Fruit fly (Drosophila melanogaster) whole organism, prepupa: ENCODE data around the gene Bem46.
A peak's percentile ranks its signal among the peaks of the same experiment; 100 is the strongest.

ENCODE experiments used
- Blimp-1 ChIP-seq: fragments of 200-800 bp; sonication (Bioruptor generic); optimal IDR thresholded peaks from 3 replicates; lab custom pipeline; 2017; ENCODE audit warnings: missing biosample characterization, missing genetic modification characterization, mild to moderate bottlenecking, moderate library complexity, missing genetic modification reagents
- CG16779 ChIP-seq: fragments of 200-800 bp; sonication (Bioruptor generic); optimal IDR thresholded peaks from 3 replicates; lab custom pipeline; 2017; ENCODE audit warnings: missing biosample characterization, mild to moderate bottlenecking, missing genetic modification characterization
- CG6792 ChIP-seq: fragments of 200-800 bp; sonication (Bioruptor generic); optimal IDR thresholded peaks from 3 replicates; lab custom pipeline; 2016; ENCODE audit warnings: missing biosample characterization, missing genetic modification characterization
- CG6808 ChIP-seq: fragments of 200-800 bp; sonication (Bioruptor generic); optimal IDR thresholded peaks from 3 replicates; lab custom pipeline; 2017; ENCODE audit warnings: missing biosample characterization, missing genetic modification characterization, mild to moderate bottlenecking, moderate library complexity, missing genetic modification reagents
- CG8632 ChIP-seq: fragments of 200-800 bp; sonication (Bioruptor generic); optimal IDR thresholded peaks from 3 replicates; lab custom pipeline; 2016; ENCODE audit warnings: missing biosample characterization, missing genetic modification characterization
- CG9139 ChIP-seq: fragments of 200-800 bp; sonication (Bioruptor generic); optimal IDR thresholded peaks from 3 replicates; lab custom pipeline; 2017; ENCODE audit warnings: missing biosample characterization, mild to moderate bottlenecking, missing genetic modification characterization
- Gug ChIP-seq: fragments of 200-800 bp; sonication (Bioruptor generic); IDR thresholded peaks from 2 replicates; pipeline ENCODE4 v1.3.6; 2022; ENCODE audit warnings: missing biosample characterization, missing genetic modification characterization
- Lpt ChIP-seq: fragments of 200-800 bp; sonication (Bioruptor generic); optimal IDR thresholded peaks from 3 replicates; lab custom pipeline; 2016; ENCODE audit warnings: missing biosample characterization, missing genetic modification characterization
- OdsH ChIP-seq: fragments of 200-800 bp; sonication (Bioruptor generic); optimal IDR thresholded peaks from 3 replicates; lab custom pipeline; 2016; ENCODE audit warnings: missing biosample characterization, missing genetic modification characterization
- Sox15 ChIP-seq: fragments of 200-800 bp; sonication (Bioruptor generic); optimal IDR thresholded peaks from 3 replicates; lab custom pipeline; 2016; ENCODE audit warnings: missing biosample characterization, missing genetic modification characterization
- cyc ChIP-seq: fragments of 200-800 bp; sonication (Bioruptor generic); optimal IDR thresholded peaks from 3 replicates; lab custom pipeline; 2016; ENCODE audit warnings: missing biosample characterization, missing genetic modification characterization
- fkh ChIP-seq: fragments of 200-800 bp; sonication (Bioruptor generic); optimal IDR thresholded peaks from 3 replicates; lab custom pipeline; 2017; ENCODE audit warnings: missing biosample characterization, mild to moderate bottlenecking, missing genetic modification characterization, moderate library complexity
- topi ChIP-seq: fragments of 200-800 bp; sonication (Bioruptor generic); optimal IDR thresholded peaks from 3 replicates; lab custom pipeline; 2016; ENCODE audit warnings: missing biosample characterization, missing genetic modification characterization
- vri ChIP-seq: fragments of 200-800 bp; sonication (Bioruptor generic); optimal IDR thresholded peaks from 3 replicates; lab custom pipeline; 2016; ENCODE audit warnings: missing biosample characterization, mild to moderate bottlenecking, missing genetic modification characterization

dm6 chr2L:2972439-2972936, 15.4 kb upstream of the Bem46 start, which contains the start of the genes Rrp1 and gammaTub23C:
- peak; percentile 82 for TF ChIP-seq Blimp-1 (GFP tag; lab: Kevin White, UChicago)
- TF ChIP-seq CG16779 (tag; lab: Kevin White, UChicago): no peak
- TF ChIP-seq CG6808 (GFP tag; lab: Kevin White, UChicago): peak; percentile 90
- peak; percentile 89 for TF ChIP-seq topi (GFP tag; lab: Kevin White, UChicago)
- TF ChIP-seq OdsH (GFP tag; lab: Kevin White, UChicago): peak; percentile 93
- peak; percentile 89 for TF ChIP-seq CG6792
- TF ChIP-seq CG9139 (GFP tag; lab: Kevin White, UChicago): peak; percentile 68
- TF ChIP-seq Lpt (GFP tag; lab: Kevin White, UChicago): peak; percentile 88
- no peak for TF ChIP-seq vri (GFP tag; lab: Kevin White, UChicago)
- TF ChIP-seq fkh (GFP tag; lab: Kevin White, UChicago): peak; percentile 92
- TF ChIP-seq Sox15 (GFP tag; lab: Kevin White, UChicago): peak; percentile 94
- peak; percentile 90 for TF ChIP-seq CG8632 (GFP tag; lab: Kevin White, UChicago)
- TF ChIP-seq Gug (GFP tag; lab: Robert Waterston, UW): peak; percentile 66
- TF ChIP-seq cyc: peak; percentile 88
